Worm (Caenorhabditis elegans): Measurements from ENCODE around the gene nspc-15.

Gene nspc-15

ce11 chrX:12326424-12326823 lies 34.1 kb upstream of the nspc-15 start, which contains the start of gene srd-41:
TSS of gene srd-41 (plus strand) at chrX:12326724.
- TF ChIP-seq tbx-37 (GFP tag; conservative IDR thresholded peaks at IDR 0.05) = no peak
- TF ChIP-seq flt-1 (GFP tag; IDR thresholded peaks at IDR 0.05) = no peak
- no peak for TF ChIP-seq B0310.2 (tag; optimal IDR thresholded peaks at IDR 0.05)
- TF ChIP-seq hmg-4 (GFP tag; optimal IDR thresholded peaks at IDR 0.05) = no peak
- no peak for TF ChIP-seq ets-7 (tag; optimal IDR thresholded peaks at IDR 0.05)
- no peak for TF ChIP-seq sea-1 (GFP tag; conservative IDR thresholded peaks at IDR 0.05)

ce11 chrX:12328676-12329075 lies 31.9 kb upstream of the nspc-15 start, which contains the start of gene srd-45:
TSS of gene srd-45 (plus strand) at chrX:12328976.
- TF ChIP-seq ceh-36 (tag; optimal IDR thresholded peaks at IDR 0.05) (no peak), F13C5.2 (tag; optimal IDR thresholded peaks at IDR 0.05) (no peak), sea-1 (GFP tag; conservative IDR thresholded peaks at IDR 0.05) (no peak)

DNA sequence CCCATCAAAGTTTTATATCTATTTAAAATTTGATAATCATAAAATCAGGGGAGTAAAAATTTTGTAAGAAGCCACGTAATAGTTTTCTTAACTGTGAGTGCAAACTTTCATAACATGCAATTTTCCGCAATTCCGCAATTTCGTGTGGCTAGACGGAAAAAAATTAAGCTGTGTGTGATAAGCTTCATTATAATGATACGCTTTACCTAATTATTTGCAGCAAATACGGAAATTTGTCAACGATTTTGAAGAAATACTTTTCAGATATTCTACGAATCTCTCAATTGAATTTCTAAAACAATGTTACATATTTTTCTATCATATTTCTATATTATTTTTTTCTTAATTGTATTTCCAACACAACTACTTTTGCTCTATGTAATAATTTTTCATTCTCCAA lies 28.7 kb upstream of the nspc-15 start, which contains the start of gene srd-46:
Gene srd-46 (plus strand): TSS at position 301 of the 400 bp plus-strand sequence.
- TF ChIP-seq scrt-1 (GFP tag; IDR thresholded peaks at IDR 0.05) (no peak), F13C5.2 (tag; optimal IDR thresholded peaks at IDR 0.05) (no peak), ceh-13 (GFP tag; optimal IDR thresholded peaks at IDR 0.05) (no peak)

DNA sequence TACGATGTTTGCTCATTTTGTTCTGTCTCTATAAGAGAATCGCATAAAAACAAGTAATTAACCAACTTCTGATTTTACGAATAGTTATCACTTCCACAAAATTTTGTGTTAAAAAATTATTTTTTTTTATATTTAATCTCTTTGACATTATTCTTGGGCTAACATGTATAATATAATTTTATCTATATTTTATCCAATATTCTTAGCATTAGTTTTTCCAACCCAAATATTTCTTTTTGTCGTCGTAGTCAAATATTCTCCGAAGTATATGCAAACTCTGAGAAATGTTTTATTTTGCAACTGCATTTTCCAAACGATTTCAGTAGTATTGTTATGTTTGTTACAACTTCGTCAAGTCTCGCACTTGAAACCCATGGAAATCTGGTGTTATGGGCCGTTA lies 27.1 kb upstream of the nspc-15 start, which contains the start of gene srd-47:
Gene srd-47 (plus strand): TSS at position 164 of the 400 bp plus-strand sequence.
- TF ChIP-seq ama-1 (optimal IDR thresholded peaks at IDR 0.05) (no peak), F13C5.2 (tag; optimal IDR thresholded peaks at IDR 0.05) (no peak), tbx-11 (GFP tag; IDR thresholded peaks at IDR 0.05) (no peak), B0310.2 (tag; optimal IDR thresholded peaks at IDR 0.05) (no peak), tra-4 (tag; optimal IDR thresholded peaks at IDR 0.05) (no peak), pes-1 (GFP tag; IDR thresholded peaks at IDR 0.05) (no peak), sea-1 (GFP tag; conservative IDR thresholded peaks at IDR 0.05) (no peak), hmbx-1 (tag; optimal IDR thresholded peaks at IDR 0.05) (no peak), tbx-37 (GFP tag; conservative IDR thresholded peaks at IDR 0.05) (no peak), hnd-1 (tag; optimal IDR thresholded peaks at IDR 0.05) (no peak)

- TF ChIP-seq tra-4 (tag; optimal IDR thresholded peaks at IDR 0.05) (no peak), hnd-1 (tag; optimal IDR thresholded peaks at IDR 0.05) (no peak), ama-1 (optimal IDR thresholded peaks at IDR 0.05) (no peak), F13C5.2 (tag; optimal IDR thresholded peaks at IDR 0.05) (no peak), ceh-13 (GFP tag; optimal IDR thresholded peaks at IDR 0.05) (no peak), pes-1 (GFP tag; IDR thresholded peaks at IDR 0.05) (no peak), hmg-4 (GFP tag; optimal IDR thresholded peaks at IDR 0.05) (no peak)
Measured at ce11 chrX:12335808-12336207, 24.7 kb upstream of the nspc-15 start, which contains the start of gene srd-48. TSS of gene srd-48 (plus strand) at chrX:12336108.

- peak; percentile 27 for TF ChIP-seq hnd-1 (tag; optimal IDR thresholded peaks at IDR 0.05)
- no peak for TF ChIP-seq ama-1 (optimal IDR thresholded peaks at IDR 0.05)
- TF ChIP-seq ets-7 (tag; optimal IDR thresholded peaks at IDR 0.05) = no peak
- peak; percentile 61 for TF ChIP-seq tbx-11 (GFP tag; IDR thresholded peaks at IDR 0.05)
- TF ChIP-seq hmg-4 (GFP tag; optimal IDR thresholded peaks at IDR 0.05) = no peak
- TF ChIP-seq ceh-36 (tag; optimal IDR thresholded peaks at IDR 0.05) = no peak
- no peak for TF ChIP-seq tra-4 (tag; optimal IDR thresholded peaks at IDR 0.05)
- TF ChIP-seq B0310.2 (tag; optimal IDR thresholded peaks at IDR 0.05) = peak; percentile 20
- TF ChIP-seq hmbx-1 (tag; optimal IDR thresholded peaks at IDR 0.05) = peak; percentile 38
- TF ChIP-seq pes-1 (GFP tag; IDR thresholded peaks at IDR 0.05) = no peak; the same call in 1 of the 2 replicates
- peak; percentile 57 for TF ChIP-seq ceh-13 (GFP tag; optimal IDR thresholded peaks at IDR 0.05)
- peak; percentile 52 for TF ChIP-seq F13C5.2 (tag; optimal IDR thresholded peaks at IDR 0.05)
- TF ChIP-seq flt-1 (GFP tag; IDR thresholded peaks at IDR 0.05) = no peak; the same call in none of the 2 replicates
- no peak for TF ChIP-seq aly-1 (tag; optimal IDR thresholded peaks at IDR 0.05)
- 0 out of 2 replicates have a peak, but pooled peaks have one; percentile 47 for TF ChIP-seq tbx-37 (GFP tag; conservative IDR thresholded peaks at IDR 0.05)
- 0 out of 2 replicates have a peak, but pooled peaks have one; percentile 70 for TF ChIP-seq scrt-1 (GFP tag; IDR thresholded peaks at IDR 0.05)
- no peak for TF ChIP-seq sea-1 (GFP tag; conservative IDR thresholded peaks at IDR 0.05)
Measured at ce11 chrX:12337846-12338490, 22.6 kb upstream of the nspc-15 start, which contains the start of gene srd-44. TSS of gene srd-44 (plus strand) at chrX:12338440.

DNA sequence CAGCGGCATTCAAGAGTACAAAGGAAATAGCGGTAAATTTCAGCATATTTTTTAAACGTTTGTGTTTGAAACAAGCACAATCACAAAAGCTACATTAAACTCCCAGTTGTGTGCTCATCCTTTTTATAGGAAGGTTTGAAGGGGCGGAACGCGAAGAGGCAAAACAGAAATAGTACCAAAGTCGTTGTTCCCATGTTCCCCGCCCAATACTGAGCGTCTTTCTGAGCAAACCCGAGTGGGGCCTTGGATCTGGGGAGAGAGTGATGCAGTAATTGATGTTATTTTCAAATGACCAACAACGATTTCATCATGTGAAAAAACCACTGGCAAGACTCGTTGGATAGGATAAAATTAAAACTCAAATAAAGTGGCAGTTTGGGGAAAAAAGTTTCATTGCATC lies 19.2 kb upstream of the nspc-15 start, which contains the start of gene zig-2:
Gene zig-2 (minus strand): TSS at position 101 of the 400 bp plus-strand sequence.
- TF ChIP-seq hnd-1 (tag; optimal IDR thresholded peaks at IDR 0.05) = no peak
- no peak for TF ChIP-seq hmg-4 (GFP tag; optimal IDR thresholded peaks at IDR 0.05)

- TF ChIP-seq ceh-13 (GFP tag; optimal IDR thresholded peaks at IDR 0.05) (no peak), aly-1 (tag; optimal IDR thresholded peaks at IDR 0.05) (no peak), B0310.2 (tag; optimal IDR thresholded peaks at IDR 0.05) (no peak), tbx-11 (GFP tag; IDR thresholded peaks at IDR 0.05) (no peak), F13C5.2 (tag; optimal IDR thresholded peaks at IDR 0.05) (no peak), flt-1 (GFP tag; IDR thresholded peaks at IDR 0.05) (no peak), tbx-37 (GFP tag; conservative IDR thresholded peaks at IDR 0.05) (no peak), sea-1 (GFP tag; conservative IDR thresholded peaks at IDR 0.05) (no peak), hnd-1 (tag; optimal IDR thresholded peaks at IDR 0.05) (no peak), hmg-4 (GFP tag; optimal IDR thresholded peaks at IDR 0.05) (no peak)
Measured at ce11 chrX:12343279-12343678, 17.3 kb upstream of the nspc-15 start, which contains the start of the genes nspc-9 and nspc-10. TSS of gene nspc-9 (minus strand) at chrX:12343379. TSS of gene nspc-10 (plus strand) at chrX:12343609.

Measured in whole organism, early embryonic.